Worm (Caenorhabditis elegans): Measurements from ENCODE around the gene Y105C5A.13.
"Not testable (repeated sequence)": the region's sequence is repeated elsewhere in the genome, so short reads cannot be mapped to it uniquely, and the experiment has no call there.

DNA sequence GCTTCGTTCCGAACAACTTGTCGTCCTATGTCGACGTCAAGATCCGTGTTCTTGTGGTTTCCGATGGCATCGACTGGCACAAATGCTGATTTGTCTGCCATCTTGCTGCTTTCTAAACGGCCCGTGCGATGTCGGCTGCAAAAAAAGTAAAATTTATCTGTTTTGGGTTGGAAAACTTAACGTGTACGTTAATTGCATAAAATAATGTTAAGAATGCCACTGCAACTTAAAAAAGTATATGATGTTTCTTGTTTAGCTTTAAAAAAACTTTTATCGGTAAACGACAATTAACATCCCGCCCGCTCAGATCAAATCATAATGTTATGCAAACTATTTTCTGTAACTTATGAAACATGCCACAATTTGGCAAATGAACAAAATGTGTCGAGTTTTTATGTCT lies 40.4 kb downstream of the Y105C5A.13 start, which contains the start of gene Y105C5A.26:
- not testable (repeated sequence) for TF ChIP-seq peb-1 (tag; optimal IDR thresholded peaks at IDR 0.05); ZK546.5 (tag; optimal IDR thresholded peaks at IDR 0.05); elt-1 (tag; optimal IDR thresholded peaks at IDR 0.05); lin-39 (tag; optimal IDR thresholded peaks at IDR 0.05); ceh-82 (tag; optimal IDR thresholded peaks at IDR 0.05); ztf-4 (tag; optimal IDR thresholded peaks at IDR 0.05); lsy-2 (tag; optimal IDR thresholded peaks at IDR 0.05); blmp-1 (tag; optimal IDR thresholded peaks at IDR 0.05; ENCODE audit: insufficient read depth); sma-3 (GFP tag; optimal IDR thresholded peaks at IDR 0.05)
